Worm (Caenorhabditis elegans) whole organism, early embryonic: ENCODE measurements around the gene cyp-13A6.

Experiments
- B0310.2 ChIP-seq: sonication (generic microtip); optimal IDR thresholded peaks from 2 replicates; lab custom pipeline; 2016; ENCODE audit warnings: mild to moderate bottlenecking, missing genetic modification characterization, missing compliant biosample characterization
- F13C5.2 ChIP-seq: sonication (generic microtip); optimal IDR thresholded peaks from 2 replicates; lab custom pipeline; 2017; ENCODE audit warnings: mild to moderate bottlenecking, missing genetic modification characterization, inconsistent platforms, missing compliant biosample characterization
- aly-1 ChIP-seq: sonication (generic microtip); optimal IDR thresholded peaks from 2 replicates; lab custom pipeline; 2016; ENCODE audit warnings: missing genetic modification characterization, missing compliant biosample characterization
- ama-1 ChIP-seq: fragments of 150-350 bp; optimal IDR thresholded peaks from 2 replicates; lab custom pipeline; 2014
- ceh-36 ChIP-seq: sonication (generic microtip); optimal IDR thresholded peaks from 2 replicates; lab custom pipeline; 2016; ENCODE audit warnings: missing genetic modification characterization, inconsistent platforms, missing compliant biosample characterization
- flt-1 ChIP-seq: fragments of 200-800 bp; sonication (Bioruptor generic); IDR thresholded peaks from 2 replicates; pipeline ENCODE4 v1.3.6; 2022; ENCODE audit warnings: missing genetic modification characterization, missing compliant biosample characterization
- hmbx-1 ChIP-seq: sonication (generic microtip); optimal IDR thresholded peaks from 2 replicates; lab custom pipeline; 2016; ENCODE audit warnings: mild to moderate bottlenecking, missing genetic modification characterization, missing compliant biosample characterization
- hmg-4 ChIP-seq: fragments of 200-800 bp; sonication (Bioruptor generic); optimal IDR thresholded peaks from 2 replicates; lab custom pipeline; 2018; ENCODE audit warnings: mild to moderate bottlenecking, missing genetic modification characterization, missing compliant biosample characterization
- hnd-1 ChIP-seq: sonication (generic microtip); optimal IDR thresholded peaks from 2 replicates; lab custom pipeline; 2016; ENCODE audit warnings: missing genetic modification characterization, missing compliant biosample characterization
- pes-1 ChIP-seq: fragments of 200-800 bp; sonication (Bioruptor generic); IDR thresholded peaks from 2 replicates; pipeline ENCODE4 v1.3.6; 2022; ENCODE audit warnings: missing genetic modification reagents, missing genetic modification characterization, missing compliant biosample characterization
- scrt-1 ChIP-seq: fragments of 200-800 bp; sonication (Bioruptor generic); IDR thresholded peaks from 2 replicates; pipeline ENCODE4 v1.3.6; 2022; ENCODE audit warnings: missing genetic modification characterization, missing compliant biosample characterization
- tbx-11 ChIP-seq: fragments of 200-800 bp; sonication (Bioruptor generic); IDR thresholded peaks from 2 replicates; pipeline ENCODE4 v1.3.6; 2022; ENCODE audit warnings: missing genetic modification characterization, missing compliant biosample characterization
- tbx-37 ChIP-seq: fragments of 200-800 bp; sonication (Bioruptor generic); conservative IDR thresholded peaks from 2 replicates; pipeline ENCODE4 v1.3.6; 2022; ENCODE audit warnings: missing genetic modification reagents, missing genetic modification characterization, missing compliant biosample characterization
- tra-4 ChIP-seq: sonication (generic microtip); optimal IDR thresholded peaks from 2 replicates; lab custom pipeline; 2017; ENCODE audit warnings: missing genetic modification characterization, missing compliant biosample characterization

- no peak for TF ChIP-seq hmbx-1
- TF ChIP-seq hnd-1 (tag; lab: Kevin White, UChicago) = no peak
- TF ChIP-seq ama-1 = no peak
- TF ChIP-seq hmg-4 (GFP tag; lab: Kevin White, UChicago) = no peak
- TF ChIP-seq B0310.2 (tag; lab: Kevin White, UChicago) = no peak
- TF ChIP-seq tbx-11 (GFP tag; lab: Robert Waterston, UW) = no peak
- TF ChIP-seq ceh-36 (tag; lab: Kevin White, UChicago) = no peak
- TF ChIP-seq flt-1 (GFP tag; lab: Robert Waterston, UW) = no peak
- TF ChIP-seq pes-1 (GFP tag; lab: Robert Waterston, UW) = no peak
- no peak for TF ChIP-seq tra-4
- no peak for TF ChIP-seq scrt-1 (GFP tag; lab: Robert Waterston, UW)
- no peak for TF ChIP-seq tbx-37 (GFP tag; lab: Robert Waterston, UW)
- no peak for TF ChIP-seq F13C5.2
- TF ChIP-seq aly-1 (tag; lab: Kevin White, UChicago) = no peak
Measured at ce11 chrII:9753056-9753455, 49.6 kb downstream of the cyp-13A6 start, which contains the start of gene Y53C12B.7.
